Worm (Caenorhabditis elegans) whole organism, early embryonic: Measurements from ENCODE around the gene gei-15.

Experiments used
- B0310.2 ChIP-seq: sonication (generic microtip); optimal IDR thresholded peaks from 2 replicates; lab custom pipeline; 2016; ENCODE audit warnings: mild to moderate bottlenecking, missing genetic modification characterization, missing compliant biosample characterization
- F13C5.2 ChIP-seq: sonication (generic microtip); optimal IDR thresholded peaks from 2 replicates; lab custom pipeline; 2017; ENCODE audit warnings: mild to moderate bottlenecking, missing genetic modification characterization, inconsistent platforms, missing compliant biosample characterization
- aly-1 ChIP-seq: sonication (generic microtip); optimal IDR thresholded peaks from 2 replicates; lab custom pipeline; 2016; ENCODE audit warnings: missing genetic modification characterization, missing compliant biosample characterization
- ama-1 ChIP-seq: fragments of 150-350 bp; optimal IDR thresholded peaks from 2 replicates; lab custom pipeline; 2014
- ets-7 ChIP-seq: sonication (generic microtip); optimal IDR thresholded peaks from 2 replicates; lab custom pipeline; 2016; ENCODE audit warnings: missing genotype, missing genetic modification characterization, missing compliant biosample characterization
- flt-1 ChIP-seq: fragments of 200-800 bp; sonication (Bioruptor generic); IDR thresholded peaks from 2 replicates; pipeline ENCODE4 v1.3.6; 2022; ENCODE audit warnings: missing genetic modification characterization, missing compliant biosample characterization
- sea-1 ChIP-seq: fragments of 200-800 bp; sonication (Bioruptor generic); conservative IDR thresholded peaks from 2 replicates; pipeline ENCODE4 v1.3.6; 2022; ENCODE audit warnings: missing genetic modification characterization, missing compliant biosample characterization

ce11 chrX:6808239-6808638 lies 14.8 kb downstream of the gei-15 start:
- TF ChIP-seq ama-1 (lab: Kevin White, UChicago), result no peak
- no peak for TF ChIP-seq flt-1 (GFP tag; lab: Robert Waterston, UW)
- TF ChIP-seq B0310.2, result no peak
- TF ChIP-seq F13C5.2 (tag; lab: Kevin White, UChicago), result no peak
- TF ChIP-seq sea-1 (GFP tag; lab: Robert Waterston, UW), result no peak
- TF ChIP-seq ets-7 (tag; lab: Kevin White, UChicago), result no peak
- no peak for TF ChIP-seq aly-1 (tag; lab: Kevin White, UChicago)
